Fruit fly (Drosophila melanogaster): Measurements from ENCODE around the gene CG10588.

CG10588 gene

dm6 chr3L:20944180-20944579 lies 12.6 kb upstream of the CG10588 start (continued):
- no peak for TF ChIP-seq tna (GFP tag; IDR thresholded peaks at IDR 0.05; ENCODE audit: partially characterized antibody)
- no peak for TF ChIP-seq ato (GFP tag; IDR thresholded peaks at IDR 0.05; ENCODE audit: partially characterized antibody)
- TF ChIP-seq vvl (GFP tag; IDR thresholded peaks at IDR 0.05), result 0 out of 2 replicates have a peak, but pooled peaks have one; percentile 32
- TF ChIP-seq HLH54F (GFP tag; optimal IDR thresholded peaks at IDR 0.05), result no peak
- TF ChIP-seq CG6765 (GFP tag; optimal IDR thresholded peaks at IDR 0.05), result no peak
- TF ChIP-seq gcm (GFP tag; optimal IDR thresholded peaks at IDR 0.05), result peak; percentile 44
- TF ChIP-seq pb (GFP tag; optimal IDR thresholded peaks at IDR 0.05), result peak; percentile 15
- TF ChIP-seq gce (GFP tag; IDR thresholded peaks at IDR 0.05), result no peak
- TF ChIP-seq CG10321 (GFP tag; IDR thresholded peaks at IDR 0.05), result no peak
- TF ChIP-seq CG10654 (GFP tag; optimal IDR thresholded peaks at IDR 0.05), result peak; percentile 15
- TF ChIP-seq pzg (GFP tag; optimal IDR thresholded peaks at IDR 0.05), result no peak
- TF ChIP-seq croc (GFP tag; conservative IDR thresholded peaks at IDR 0.05), result no peak
- TF ChIP-seq CG7987 (GFP tag; optimal IDR thresholded peaks at IDR 0.05), result peak; percentile 42
- TF ChIP-seq GATAe (GFP tag; conservative IDR thresholded peaks at IDR 0.05), result no peak
- no peak for TF ChIP-seq CG30403 (GFP tag; optimal IDR thresholded peaks at IDR 0.05)
- TF ChIP-seq B-H2 (GFP tag; optimal IDR thresholded peaks at IDR 0.05), result no peak
- TF ChIP-seq chn (GFP tag; optimal IDR thresholded peaks at IDR 0.05), result no peak
- TF ChIP-seq PHDP (tag; optimal IDR thresholded peaks at IDR 0.05), result peak; percentile 19
- no peak for TF ChIP-seq vfl (GFP tag; optimal IDR thresholded peaks at IDR 0.05)
- no peak for TF ChIP-seq wor (GFP tag; IDR thresholded peaks at IDR 0.05)
- no peak for TF ChIP-seq Taf1 (GFP tag; IDR thresholded peaks at IDR 0.05)
- TF ChIP-seq fu2 (GFP tag; optimal IDR thresholded peaks at IDR 0.05), result no peak
- no peak for TF ChIP-seq CG10274 (GFP tag; optimal IDR thresholded peaks at IDR 0.05)
- TF ChIP-seq CG34376 (GFP tag; optimal IDR thresholded peaks at IDR 0.05), result no peak
- no peak for TF ChIP-seq ewg (GFP tag; optimal IDR thresholded peaks at IDR 0.05)
- no peak for TF ChIP-seq CG17361 (GFP tag; IDR thresholded peaks at IDR 0.05)
- no peak for TF ChIP-seq CG9797 (GFP tag; optimal IDR thresholded peaks at IDR 0.05)
- no peak for TF ChIP-seq crp (GFP tag; optimal IDR thresholded peaks at IDR 0.05)
- no peak for TF ChIP-seq tx (GFP tag; optimal IDR thresholded peaks at IDR 0.05)
- TF ChIP-seq disco-r (GFP tag; optimal IDR thresholded peaks at IDR 0.05), result no peak
- TF ChIP-seq Sry-δ (GFP tag; optimal IDR thresholded peaks at IDR 0.05), result no peak
- no peak for TF ChIP-seq CG17802 (tag; optimal IDR thresholded peaks at IDR 0.05)
- no peak for TF ChIP-seq Dref (GFP tag; IDR thresholded peaks at IDR 0.05)
- peak; percentile 29 for TF ChIP-seq CG17186 (GFP tag; optimal IDR thresholded peaks at IDR 0.05)
- TF ChIP-seq CG13287 (GFP tag; IDR thresholded peaks at IDR 0.05; ENCODE audit: partially characterized antibody), result no peak
- no peak for TF ChIP-seq tio (GFP tag; optimal IDR thresholded peaks at IDR 0.05)
- TF ChIP-seq vnd (GFP tag; IDR thresholded peaks at IDR 0.05; ENCODE audit: partially characterized antibody), result no peak
- no peak for TF ChIP-seq Elba2 (GFP tag; optimal IDR thresholded peaks at IDR 0.05)
- no peak for TF ChIP-seq Hr78 (GFP tag; optimal IDR thresholded peaks at IDR 0.05)
- TF ChIP-seq sens (GFP tag), result peak; percentile 85
- peak; percentile 47 for TF ChIP-seq CG15601 (tag; optimal IDR thresholded peaks at IDR 0.05)
- no peak for TF ChIP-seq Hr39 (optimal IDR thresholded peaks at IDR 0.05)
- TF ChIP-seq oc (tag; optimal IDR thresholded peaks at IDR 0.05), result no peak
- TF ChIP-seq Optix (GFP tag; IDR thresholded peaks at IDR 0.05), result no peak
- TF ChIP-seq Eip74EF (GFP tag; optimal IDR thresholded peaks at IDR 0.05), result no peak
- TF ChIP-seq Meics (GFP tag; optimal IDR thresholded peaks at IDR 0.05), result no peak
- no peak for TF ChIP-seq CG17912 (GFP tag; optimal IDR thresholded peaks at IDR 0.05)
- TF ChIP-seq pros (GFP tag; optimal IDR thresholded peaks at IDR 0.05), result no peak
- TF ChIP-seq gfzf (GFP tag; optimal IDR thresholded peaks at IDR 0.05), result no peak
- peak; percentile 70 for TF ChIP-seq CG15696 (tag; optimal IDR thresholded peaks at IDR 0.05)
- TF ChIP-seq abd-A (tag; optimal IDR thresholded peaks at IDR 0.05), result no peak

All from whole organism, embryonic.